Fruit fly (Drosophila melanogaster) whole organism, adult: ENCODE results near the gene SF2.

Experiments used
- CG11617 ChIP-seq: fragments of 200-800 bp; sonication (Bioruptor generic); optimal IDR thresholded peaks from 2 replicates; lab custom pipeline; 2017; ENCODE audit warnings: mild to moderate bottlenecking, missing biosample characterization, missing genetic modification reagents, missing genetic modification characterization
- CG14711 ChIP-seq: fragments of 200-800 bp; sonication (Bioruptor generic); optimal IDR thresholded peaks from 2 replicates; lab custom pipeline; 2018; ENCODE audit warnings: missing biosample characterization, mild to moderate bottlenecking, missing genetic modification characterization, moderate library complexity
- CG33017 ChIP-seq: fragments of 200-800 bp; sonication (Bioruptor generic); optimal IDR thresholded peaks from 2 replicates; lab custom pipeline; 2018; ENCODE audit warnings: missing biosample characterization, mild to moderate bottlenecking, missing genetic modification characterization, moderate library complexity
- CG7045 ChIP-seq: fragments of 200-800 bp; sonication (Bioruptor generic); optimal IDR thresholded peaks from 2 replicates; lab custom pipeline; 2017; ENCODE audit warnings: missing biosample characterization, mild to moderate bottlenecking, missing genetic modification characterization
- CG7101 ChIP-seq: fragments of 200-800 bp; sonication (Bioruptor generic); optimal IDR thresholded peaks from 2 replicates; lab custom pipeline; 2018; ENCODE audit warnings: missing biosample characterization, mild to moderate bottlenecking, missing genetic modification characterization, moderate library complexity
- Crg-1 ChIP-seq: fragments of 200-800 bp; sonication (Bioruptor generic); optimal IDR thresholded peaks from 2 replicates; lab custom pipeline; 2016; ENCODE audit warnings: missing biosample characterization, missing genetic modification characterization
- Mnt ChIP-seq: fragments of 200-800 bp; sonication (Bioruptor generic); optimal IDR thresholded peaks from 2 replicates; lab custom pipeline; 2016; ENCODE audit warnings: missing biosample characterization, mild to moderate bottlenecking, missing genetic modification characterization
- bab1 ChIP-seq: fragments of 200-800 bp; sonication (Bioruptor generic); optimal IDR thresholded peaks from 3 replicates; lab custom pipeline; 2019; ENCODE audit warnings: missing biosample characterization, mild to moderate bottlenecking, missing genetic modification characterization, moderate library complexity
- cnc ChIP-seq, 2 experiments: fragments of >200 bp; optimal IDR thresholded peaks; 2 replicates each; lab custom pipeline; 2017
- kay ChIP-seq: fragments of 200-800 bp; sonication (Bioruptor generic); peaks from one replicate; lab custom pipeline; 2016; ENCODE audit warnings: missing biosample characterization, missing genetic modification characterization, borderline replicate concordance
- ovo ChIP-seq: fragments of 200-800 bp; sonication (Bioruptor generic); optimal IDR thresholded peaks from 2 replicates; lab custom pipeline; 2016; ENCODE audit warnings: missing biosample characterization, missing genetic modification characterization
- pad ChIP-seq: fragments of 200-800 bp; sonication (Bioruptor generic); optimal IDR thresholded peaks from 3 replicates; lab custom pipeline; 2017; ENCODE audit warnings: missing biosample characterization, missing genetic modification characterization, mild to moderate bottlenecking, moderate library complexity, missing genetic modification reagents
- tj ChIP-seq: fragments of 200-800 bp; sonication (Bioruptor generic); optimal IDR thresholded peaks from 3 replicates; lab custom pipeline; 2017; ENCODE audit warnings: missing biosample characterization, mild to moderate bottlenecking, missing genetic modification characterization, moderate library complexity

DNA sequence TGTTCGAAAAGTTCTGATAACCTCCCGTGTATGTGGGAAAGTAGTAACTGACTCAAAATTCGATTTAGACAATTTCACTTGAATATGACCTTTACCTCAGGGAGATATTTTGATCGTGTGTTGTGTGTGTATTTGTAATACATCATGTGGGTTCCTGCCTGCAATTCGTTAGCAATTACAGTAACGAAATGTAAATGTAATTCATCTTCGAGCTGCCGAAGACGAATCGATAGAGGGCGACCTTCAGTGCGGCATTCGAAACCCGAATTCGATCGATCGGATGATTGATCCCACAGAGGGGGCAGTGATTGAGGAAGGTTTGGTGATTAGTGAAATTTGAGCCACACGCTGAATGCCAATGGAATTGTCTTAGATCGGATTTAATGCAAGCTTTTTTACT is 28.6 kb upstream of the SF2 start, which contains the start of gene CG10317:
- TF ChIP-seq Mnt (GFP tag; lab: Kevin White, UChicago) (no peak), Crg-1 (GFP tag; lab: Kevin White, UChicago) (no peak), cnc (optimal IDR thresholded peaks at IDR 0.05; lab: Kevin White, UChicago) (no peak), ovo (no peak), CG14711 (no peak), CG11617 (GFP tag; lab: Kevin White, UChicago) (no peak), bab1 (GFP tag; lab: Kevin White, UChicago) (no peak), tj (no peak), CG7045 (no peak), kay (GFP tag; lab: Kevin White, UChicago) (no peak), CG7101 (tag; lab: Kevin White, UChicago) (no peak), pad (GFP tag; lab: Kevin White, UChicago) (no peak), CG33017 (tag; lab: Kevin White, UChicago) (no peak)
